Fruit fly (Drosophila melanogaster) whole organism, embryonic: ENCODE results near the gene mRRF1.

Experiments
- BEAF-32 ChIP-seq: fragments of 200-800 bp; sonication (Bioruptor generic); optimal IDR thresholded peaks from 3 replicates; lab custom pipeline; 2017; ENCODE audit warnings: missing biosample characterization, missing genetic modification characterization, mild to moderate bottlenecking, moderate library complexity, missing genetic modification reagents
- BtbVII ChIP-seq: fragments of 200-800 bp; sonication (Bioruptor generic); optimal IDR thresholded peaks from 3 replicates; lab custom pipeline; 2017; ENCODE audit warnings: missing biosample characterization, mild to moderate bottlenecking, missing genetic modification characterization
- CG10366 ChIP-seq: fragments of 200-800 bp; sonication (Bioruptor generic); IDR thresholded peaks from 2 replicates; pipeline ENCODE4 v1.3.6; 2022; ENCODE audit warnings: missing biosample characterization, missing genetic modification characterization
- CG10462 ChIP-seq: fragments of 200-800 bp; sonication (Bioruptor generic); optimal IDR thresholded peaks from 2 replicates; lab custom pipeline; 2016; ENCODE audit warnings: missing biosample characterization, missing genetic modification characterization
- CG10543 ChIP-seq: fragments of 200-800 bp; sonication (Bioruptor generic); optimal IDR thresholded peaks from 3 replicates; lab custom pipeline; 2017; ENCODE audit warnings: missing biosample characterization, mild to moderate bottlenecking, missing genetic modification characterization, moderate library complexity
- CG11093 ChIP-seq: fragments of 200-800 bp; sonication (Bioruptor generic); IDR thresholded peaks from 3 replicates; pipeline ENCODE4 v1.3.6; 2022; ENCODE audit warnings: missing biosample characterization, missing genetic modification characterization
- CG1233 ChIP-seq: fragments of 200-800 bp; sonication (Bioruptor generic); optimal IDR thresholded peaks from 4 replicates; lab custom pipeline; 2018; ENCODE audit warnings: missing biosample characterization, mild to moderate bottlenecking, missing genetic modification characterization
- CG13624 ChIP-seq: fragments of 200-800 bp; sonication (Bioruptor generic); optimal IDR thresholded peaks from 2 replicates; lab custom pipeline; 2016; ENCODE audit warnings: missing biosample characterization, missing genetic modification characterization
- CG16779 ChIP-seq: fragments of 200-800 bp; sonication (Bioruptor generic); IDR thresholded peaks from 2 replicates; pipeline ENCODE4 v1.3.6; 2022; ENCODE audit warnings: missing biosample characterization, missing genetic modification characterization
- CG16815 ChIP-seq: fragments of 200-800 bp; sonication (Bioruptor generic); optimal IDR thresholded peaks from 3 replicates; lab custom pipeline; 2017; ENCODE audit warnings: missing biosample characterization, mild to moderate bottlenecking, missing genetic modification characterization
- CG17359 ChIP-seq: fragments of 200-800 bp; sonication (Bioruptor generic); optimal IDR thresholded peaks from 3 replicates; lab custom pipeline; 2018; ENCODE audit warnings: missing biosample characterization, mild to moderate bottlenecking, missing genetic modification characterization, moderate library complexity
- CG17385 ChIP-seq: fragments of 200-800 bp; sonication (Bioruptor generic); optimal IDR thresholded peaks from 3 replicates; lab custom pipeline; 2018; ENCODE audit warnings: missing biosample characterization, mild to moderate bottlenecking, missing genetic modification characterization
- CG17568 ChIP-seq: fragments of 200-800 bp; sonication (Bioruptor generic); optimal IDR thresholded peaks from 2 replicates; lab custom pipeline; 2018; ENCODE audit warnings: missing biosample characterization, mild to moderate bottlenecking, missing genetic modification characterization, moderate library complexity
- CG2120 ChIP-seq: fragments of 200-800 bp; sonication (Bioruptor generic); optimal IDR thresholded peaks from 3 replicates; lab custom pipeline; 2016; ENCODE audit warnings: missing biosample characterization, missing genetic modification characterization
- CG2129 ChIP-seq: fragments of 200-800 bp; sonication (Bioruptor generic); IDR thresholded peaks from 2 replicates; pipeline ENCODE4 v1.3.6; 2022; ENCODE audit warnings: missing biosample characterization, missing genetic modification characterization; ENCODE audit not compliant: partially characterized antibody
- CG2889 ChIP-seq: fragments of 200-800 bp; sonication (Bioruptor generic); IDR thresholded peaks from 3 replicates; pipeline ENCODE4 v1.3.6; 2022; ENCODE audit warnings: missing biosample characterization, missing genetic modification characterization
- CG31224 ChIP-seq: fragments of 200-800 bp; sonication (Bioruptor generic); IDR thresholded peaks from 2 replicates; pipeline ENCODE4 v1.3.6; 2022; ENCODE audit warnings: missing biosample characterization, missing genetic modification characterization
- CG34224 ChIP-seq: fragments of 200-800 bp; sonication (Bioruptor generic); IDR thresholded peaks from 3 replicates; pipeline ENCODE4 v1.3.6; 2022; ENCODE audit warnings: missing biosample characterization, missing genetic modification characterization; ENCODE audit not compliant: partially characterized antibody
- CG6175 ChIP-seq: fragments of 200-800 bp; sonication (Bioruptor generic); IDR thresholded peaks from 3 replicates; pipeline ENCODE4 v1.3.6; 2022; ENCODE audit warnings: missing biosample characterization, missing genetic modification characterization
- CG7745 ChIP-seq: fragments of 200-800 bp; sonication (Bioruptor generic); optimal IDR thresholded peaks from 2 replicates; lab custom pipeline; 2018; ENCODE audit warnings: missing biosample characterization, mild to moderate bottlenecking, missing genetic modification characterization, moderate library complexity
- Chrac-16 ChIP-seq: fragments of 200-800 bp; sonication (Bioruptor generic); optimal IDR thresholded peaks from 3 replicates; lab custom pipeline; 2016; ENCODE audit warnings: missing biosample characterization, missing genetic modification characterization
- CoRest ChIP-seq: fragments of 200-800 bp; sonication (Bioruptor generic); optimal IDR thresholded peaks from 3 replicates; lab custom pipeline; 2018; ENCODE audit warnings: missing biosample characterization, mild to moderate bottlenecking, missing genetic modification characterization, moderate library complexity
- D ChIP-seq, 2 experiments: fragments of 200-800 bp in 1 of 2; fragments of >200 bp in 1 of 2; sonication (Bioruptor generic) in 1 of 2; optimal IDR thresholded peaks; 2 replicates in 1 of 2; 3 replicates in 1 of 2; lab custom pipeline; 2017; ENCODE audit warnings: mild to moderate bottlenecking in 1 of 2, missing biosample characterization in 1 of 2, missing genetic modification characterization in 1 of 2, missing genetic modification reagents in 1 of 2
- Doc2 ChIP-seq: fragments of 200-800 bp; sonication (Bioruptor generic); IDR thresholded peaks from 2 replicates; pipeline ENCODE4 v1.3.6; 2022; ENCODE audit warnings: missing biosample characterization, missing genetic modification characterization
- GATAe ChIP-seq: fragments of 200-800 bp; sonication (Bioruptor generic); conservative IDR thresholded peaks from 2 replicates; pipeline ENCODE4 v1.3.6; 2022; ENCODE audit warnings: missing biosample characterization, missing genetic modification characterization
- Lpt ChIP-seq: fragments of >200 bp; optimal IDR thresholded peaks from 2 replicates; lab custom pipeline; 2018; ENCODE audit warnings: missing biosample characterization, missing genetic modification characterization
- Med ChIP-seq: fragments of 200-800 bp; sonication (Bioruptor generic); peaks from one replicate; lab custom pipeline; 2016; ENCODE audit warnings: missing biosample characterization, missing genetic modification characterization, mild to moderate bottlenecking, inconsistent platforms, moderate library complexity
- Mes4 ChIP-seq: fragments of 200-800 bp; sonication (Bioruptor generic); optimal IDR thresholded peaks from 2 replicates; lab custom pipeline; 2016; ENCODE audit warnings: missing biosample characterization, missing genetic modification characterization
- Sox100B ChIP-seq: fragments of 200-800 bp; sonication (Bioruptor generic); optimal IDR thresholded peaks from 3 replicates; lab custom pipeline; 2018; ENCODE audit warnings: missing biosample characterization, mild to moderate bottlenecking, missing genetic modification characterization
- Stat92E ChIP-seq, 3 experiments: fragments of >200 bp in 2 of 3; fragments of 200-800 bp in 1 of 3; sonication (Bioruptor generic) in 1 of 3; optimal IDR thresholded peaks; 2 replicates each; lab custom pipeline; 2017 to 2019; ENCODE audit warnings: missing biosample characterization in 3 of 3, missing genetic modification characterization in 3 of 3, mild to moderate bottlenecking in 1 of 3, moderate library complexity in 1 of 3
- ac ChIP-seq: fragments of 200-800 bp; sonication (Bioruptor generic); optimal IDR thresholded peaks from 3 replicates; lab custom pipeline; 2017; ENCODE audit warnings: missing biosample characterization, mild to moderate bottlenecking, missing genetic modification characterization
- btn ChIP-seq: fragments of 200-800 bp; sonication (Bioruptor generic); optimal IDR thresholded peaks from 2 replicates; lab custom pipeline; 2016; ENCODE audit warnings: missing biosample characterization, missing genetic modification characterization
- gce ChIP-seq: fragments of 200-800 bp; sonication (Bioruptor generic); IDR thresholded peaks from 3 replicates; pipeline ENCODE4 v1.3.6; 2022; ENCODE audit warnings: missing biosample characterization, missing genetic modification characterization
- gem ChIP-seq: fragments of 200-800 bp; sonication (Bioruptor generic); optimal IDR thresholded peaks from 2 replicates; lab custom pipeline; 2019; ENCODE audit warnings: missing biosample characterization, mild to moderate bottlenecking, missing genetic modification characterization, moderate library complexity
- gsb ChIP-seq: fragments of 200-800 bp; sonication (Bioruptor generic); IDR thresholded peaks from 2 replicates; pipeline ENCODE4 v1.3.6; 2022; ENCODE audit warnings: missing biosample characterization, missing genetic modification characterization
- hth ChIP-seq: fragments of >200 bp; optimal IDR thresholded peaks from 2 replicates; lab custom pipeline; 2017; ENCODE audit warnings: inconsistent platforms
- lab ChIP-seq: fragments of 200-800 bp; sonication (Bioruptor generic); optimal IDR thresholded peaks from 3 replicates; lab custom pipeline; 2017; ENCODE audit warnings: missing biosample characterization, missing genetic modification characterization, mild to moderate bottlenecking, moderate library complexity, missing genetic modification reagents
- lilli ChIP-seq: fragments of 200-800 bp; sonication (Bioruptor generic); optimal IDR thresholded peaks from 3 replicates; lab custom pipeline; 2016; ENCODE audit warnings: missing biosample characterization, missing genetic modification characterization
- lmd ChIP-seq: fragments of 200-800 bp; sonication (Bioruptor generic); IDR thresholded peaks from 2 replicates; pipeline ENCODE4 v1.3.6; 2022; ENCODE audit warnings: missing biosample characterization, missing genetic modification characterization
- luna ChIP-seq: fragments of 200-800 bp; sonication (Bioruptor generic); optimal IDR thresholded peaks from 2 replicates; lab custom pipeline; 2016; ENCODE audit warnings: missing biosample characterization, missing genetic modification characterization
- mam ChIP-seq: fragments of 200-800 bp; sonication (Bioruptor generic); optimal IDR thresholded peaks from 3 replicates; lab custom pipeline; 2016; ENCODE audit warnings: missing biosample characterization, missing genetic modification characterization
- odd ChIP-seq: fragments of 200-800 bp; sonication (Bioruptor generic); optimal IDR thresholded peaks from 2 replicates; lab custom pipeline; 2017; ENCODE audit warnings: missing biosample characterization, mild to moderate bottlenecking, missing genetic modification characterization
- otp ChIP-seq: fragments of 200-800 bp; sonication (Bioruptor generic); IDR thresholded peaks from 3 replicates; pipeline ENCODE4, ENCODE4 v1.3.6; 2022; ENCODE audit warnings: missing biosample characterization, missing genetic modification characterization
- row ChIP-seq: fragments of 200-800 bp; sonication (Bioruptor generic); IDR thresholded peaks from 3 replicates; pipeline ENCODE4 v1.3.6; 2022; ENCODE audit warnings: missing biosample characterization, missing genetic modification characterization
- sens ChIP-seq: fragments of 200-800 bp; sonication (Bioruptor generic); peaks from one replicate; lab custom pipeline; 2016; ENCODE audit warnings: missing biosample characterization, missing genetic modification characterization
- slbo ChIP-seq: fragments of 200-800 bp; sonication (Bioruptor generic); IDR thresholded peaks from 2 replicates; pipeline ENCODE4 v1.3.6; 2022; ENCODE audit warnings: missing biosample characterization, missing genetic modification characterization
- sr ChIP-seq: fragments of 200-800 bp; sonication (Bioruptor generic); IDR thresholded peaks from 3 replicates; pipeline ENCODE4 v1.3.6; 2022; ENCODE audit warnings: missing biosample characterization, missing genetic modification characterization
- vfl ChIP-seq: fragments of 200-800 bp; sonication (Bioruptor generic); optimal IDR thresholded peaks from 2 replicates; lab custom pipeline; 2016; ENCODE audit warnings: missing biosample characterization, missing genetic modification characterization
- vvl ChIP-seq: fragments of 200-800 bp; sonication (Bioruptor generic); IDR thresholded peaks from 2 replicates; pipeline ENCODE4 v1.3.6; 2022; ENCODE audit warnings: missing biosample characterization, missing genetic modification characterization
- z ChIP-seq: fragments of 200-800 bp; sonication (Bioruptor generic); IDR thresholded peaks from 3 replicates; pipeline ENCODE4 v1.3.6; 2022; ENCODE audit warnings: missing biosample characterization, missing genetic modification characterization
- zf30C ChIP-seq: fragments of 200-800 bp; sonication (Bioruptor generic); optimal IDR thresholded peaks from 3 replicates; lab custom pipeline; 2018; ENCODE audit warnings: missing biosample characterization, mild to moderate bottlenecking, missing genetic modification characterization

mRRF1 gene

dm6 chr3L:9349314-9349733 lies 14.8 kb upstream of the mRRF1 start, which contains the start of gene PGRP-LF (continued):
- TF ChIP-seq lab (GFP tag; lab: Kevin White, UChicago), result peak; percentile 41
- no peak for TF ChIP-seq Mes4
- TF ChIP-seq CG10543 (GFP tag; lab: Kevin White, UChicago), result peak; percentile 82
- no peak for TF ChIP-seq CG6175 (GFP tag; lab: Robert Waterston, UW)
- TF ChIP-seq CG16815 (GFP tag; lab: Kevin White, UChicago), result no peak
- no peak for TF ChIP-seq BEAF-32 (GFP tag; lab: Kevin White, UChicago)
- no peak for TF ChIP-seq CG11093 (GFP tag; lab: Robert Waterston, UW)
- no peak for TF ChIP-seq GATAe
- peak; percentile 38 for TF ChIP-seq lilli
- no peak for TF ChIP-seq otp
- TF ChIP-seq vfl (GFP tag; lab: Kevin White, UChicago), result no peak
- TF ChIP-seq CG10462 (GFP tag; lab: Kevin White, UChicago), result no peak
- peak; percentile 24 for TF ChIP-seq CoRest (tag; lab: Kevin White, UChicago)
- TF ChIP-seq Stat92E (GFP tag; optimal IDR thresholded peaks at IDR 0.05; lab: Kevin White, UChicago), result no peak
- TF ChIP-seq sens, result peak; percentile 45
- 0 out of 2 replicates have a peak, but pooled peaks have one; percentile 20 for TF ChIP-seq vvl (GFP tag; lab: Robert Waterston, UW)
- no peak for TF ChIP-seq CG7745 (tag; lab: Kevin White, UChicago)
- TF ChIP-seq D (optimal IDR thresholded peaks at IDR 0.05; lab: Kevin White, UChicago), result no peak
- no peak for TF ChIP-seq D (GFP tag; optimal IDR thresholded peaks at IDR 0.05; lab: Kevin White, UChicago)
- TF ChIP-seq gem (tag; lab: Kevin White, UChicago), result no peak
- TF ChIP-seq CG2129 (GFP tag; lab: Robert Waterston, UW), result no peak
- no peak for TF ChIP-seq btn (GFP tag; lab: Kevin White, UChicago)
- TF ChIP-seq CG1233 (GFP tag; lab: Kevin White, UChicago), result no peak
- TF ChIP-seq Doc2 (GFP tag; lab: Robert Waterston, UW), result no peak
- peak; percentile 64 for TF ChIP-seq CG17568 (GFP tag; lab: Kevin White, UChicago)
- TF ChIP-seq gce (GFP tag; lab: Robert Waterston, UW), result no peak
- peak; percentile 14; the same call in 1 of the 3 replicates for TF ChIP-seq CG34224 (GFP tag; lab: Robert Waterston, UW)
- TF ChIP-seq BtbVII, result peak; percentile 7
- TF ChIP-seq gsb, result no peak
- TF ChIP-seq zf30C (GFP tag; lab: Kevin White, UChicago), result no peak
- peak; percentile 6 for TF ChIP-seq odd (GFP tag; lab: Kevin White, UChicago)
- no peak for TF ChIP-seq CG16779 (GFP tag; lab: Robert Waterston, UW)
- no peak for TF ChIP-seq lmd (GFP tag; lab: Robert Waterston, UW)
- TF ChIP-seq luna (GFP tag; lab: Kevin White, UChicago), result no peak
- TF ChIP-seq Lpt (GFP tag; lab: Kevin White, UChicago), result no peak
- no peak for TF ChIP-seq CG2889 (GFP tag; lab: Robert Waterston, UW)
- TF ChIP-seq sr (GFP tag; lab: Robert Waterston, UW), result peak; percentile 87
- peak; percentile 30 for TF ChIP-seq CG17385 (GFP tag; lab: Kevin White, UChicago)
- no peak for TF ChIP-seq z (GFP tag; lab: Robert Waterston, UW)
- no peak for TF ChIP-seq ac (GFP tag; lab: Kevin White, UChicago)
- no peak for TF ChIP-seq Sox100B (GFP tag; lab: Kevin White, UChicago)
- TF ChIP-seq CG17359 (tag; lab: Kevin White, UChicago), result peak; percentile 4
- TF ChIP-seq slbo (GFP tag; lab: Robert Waterston, UW), result 0 out of 2 replicates have a peak, but pooled peaks have one; percentile 17
- TF ChIP-seq Med (GFP tag; lab: Kevin White, UChicago), result peak; percentile 82
- TF ChIP-seq row (GFP tag; lab: Robert Waterston, UW), result peak; percentile 39; the same call in 1 of the 3 replicates
- peak; percentile 82 for TF ChIP-seq CG13624 (GFP tag; lab: Kevin White, UChicago)
- TF ChIP-seq mam (GFP tag; lab: Kevin White, UChicago), result no peak
- no peak for TF ChIP-seq hth (lab: Kevin White, UChicago)
- peak; percentile 57 for TF ChIP-seq CG2120
- no peak for TF ChIP-seq CG31224 (GFP tag; lab: Robert Waterston, UW)
- no peak for TF ChIP-seq Chrac-16 (GFP tag; lab: Kevin White, UChicago)
- TF ChIP-seq CG10366, result peak; percentile 94
